Worm (Caenorhabditis elegans): ENCODE data around the gene F28A12.10.

The F28A12.10 gene

ce11 chrV:8588079-8588478 is 49.5 kb downstream of the F28A12.10 start, which contains the start of gene C10B5.3:
Gene C10B5.3 (minus strand): TSS chrV:8588179.
- TF ChIP-seq him-1 (tag; optimal IDR thresholded peaks at IDR 0.05) (no peak), W03F9.2 (tag; optimal IDR thresholded peaks at IDR 0.05) (no peak), dao-5 (tag; optimal IDR thresholded peaks at IDR 0.05) (no peak)

Measured in whole organism, L4/young adult.